Fruit fly (Drosophila melanogaster): ENCODE results near the gene CG33796.

Gene CG33796

dm6 chr3L:16192561-16193355 is 22.9 kb upstream of the CG33796 start:
- TF ChIP-seq EcR (GFP tag; optimal IDR thresholded peaks at IDR 0.05) = no peak

DNA sequence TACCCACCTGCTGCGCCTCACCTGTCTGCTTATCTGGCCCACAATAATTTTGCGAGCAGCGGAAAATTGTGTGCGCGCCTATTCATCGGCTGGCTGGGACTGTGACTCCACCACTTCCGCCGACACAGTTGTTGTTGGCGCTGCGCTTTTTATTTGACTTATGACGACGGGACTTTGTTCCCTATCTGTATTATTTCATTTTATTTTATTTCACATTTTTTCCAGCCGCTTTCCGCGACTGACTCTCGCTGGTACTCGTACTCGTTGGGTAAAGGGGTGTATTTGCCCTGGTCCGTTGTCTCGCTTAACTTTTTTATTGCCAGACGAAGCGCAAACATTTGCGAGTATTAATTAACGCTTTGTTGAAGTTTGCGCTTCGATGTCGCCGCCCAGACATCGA is 21.0 kb upstream of the CG33796 start:
- TF ChIP-seq EcR (GFP tag; optimal IDR thresholded peaks at IDR 0.05) (no peak), Dll (optimal IDR thresholded peaks at IDR 0.05) (no peak), pan (optimal IDR thresholded peaks at IDR 0.05) (no peak), CG8478 (optimal IDR thresholded peaks at IDR 0.05) (no peak), psq (optimal IDR thresholded peaks at IDR 0.05) (no peak), usp (GFP tag; optimal IDR thresholded peaks at IDR 0.05) (no peak)

- TF ChIP-seq Dll (optimal IDR thresholded peaks at IDR 0.05) (peak; percentile 2), EcR (GFP tag; optimal IDR thresholded peaks at IDR 0.05) (no peak)
Measured at dm6 chr3L:16189925-16190231, 20.0 kb upstream of the CG33796 start.

DNA sequence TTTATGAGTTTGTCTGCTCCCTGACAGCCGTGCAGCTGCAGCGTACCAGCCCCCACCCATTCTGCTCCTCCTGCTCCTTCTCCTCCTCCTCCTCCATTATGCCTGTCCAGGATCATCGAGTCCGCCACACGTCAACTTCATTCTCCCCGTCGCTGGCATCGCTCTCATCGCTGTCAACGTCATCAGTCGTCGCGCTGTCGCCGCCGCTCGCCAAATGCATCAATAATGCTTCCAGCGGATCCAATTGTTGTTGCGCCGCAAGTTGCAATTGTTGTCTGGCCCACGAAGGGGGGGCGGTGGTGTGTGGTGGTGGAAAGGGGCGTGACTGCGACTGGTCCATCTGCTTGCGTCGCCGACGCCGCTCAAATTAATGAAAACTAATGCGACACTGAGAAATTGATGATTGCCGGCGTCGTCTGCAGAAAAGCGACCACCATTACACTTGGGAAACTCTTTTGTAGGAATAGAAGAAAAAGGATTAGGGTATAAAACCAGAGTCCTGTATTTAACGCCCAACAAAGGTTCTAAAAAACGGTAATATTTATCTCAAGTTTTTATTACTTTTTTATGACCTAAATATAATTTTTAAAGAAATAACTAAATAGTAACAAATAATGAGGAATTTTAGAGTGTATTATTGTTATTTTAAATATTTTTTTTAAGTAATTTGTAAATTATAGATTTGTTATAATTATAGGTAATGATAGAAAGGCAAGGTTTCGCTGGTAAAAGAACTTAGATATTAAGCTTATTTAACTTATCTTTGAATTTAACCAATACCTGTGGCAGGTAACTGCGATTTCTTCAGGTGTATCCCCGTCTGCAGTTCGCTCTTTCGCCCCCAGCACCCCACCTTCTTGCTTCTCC is 19.4 kb upstream of the CG33796 start:
- TF ChIP-seq usp (GFP tag; optimal IDR thresholded peaks at IDR 0.05) = no peak
- no peak for TF ChIP-seq pan (optimal IDR thresholded peaks at IDR 0.05)
- TF ChIP-seq CG8478 (optimal IDR thresholded peaks at IDR 0.05) = no peak
- no peak for TF ChIP-seq psq (optimal IDR thresholded peaks at IDR 0.05)

DNA sequence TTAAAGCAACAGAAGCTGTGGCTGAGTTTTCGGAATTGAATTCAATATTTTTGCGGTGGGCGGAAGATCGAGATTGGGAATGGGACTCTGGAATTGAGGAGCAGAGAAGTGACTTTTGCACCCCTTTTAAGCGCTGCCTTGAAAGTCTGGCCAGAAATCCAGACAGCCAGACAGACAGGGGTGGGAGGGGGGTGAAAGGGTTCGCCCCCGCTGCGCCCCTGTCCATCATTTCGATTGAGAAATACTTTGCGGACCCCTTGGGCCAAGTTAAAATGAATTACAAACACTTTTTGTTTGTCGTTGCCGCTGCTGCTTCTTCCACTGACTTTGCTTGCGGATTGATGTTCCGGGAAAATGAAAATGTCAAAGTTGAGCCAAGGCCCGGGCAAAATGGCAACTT is 13.6 kb upstream of the CG33796 start:
- TF ChIP-seq psq (optimal IDR thresholded peaks at IDR 0.05) (no peak), pan (optimal IDR thresholded peaks at IDR 0.05) (no peak), CG8478 (optimal IDR thresholded peaks at IDR 0.05) (no peak), usp (GFP tag; optimal IDR thresholded peaks at IDR 0.05) (no peak), EcR (GFP tag; optimal IDR thresholded peaks at IDR 0.05) (no peak), Dll (optimal IDR thresholded peaks at IDR 0.05) (no peak)

dm6 chr3L:16182633-16183462 is 12.9 kb upstream of the CG33796 start:
- no peak for TF ChIP-seq CG8478 (optimal IDR thresholded peaks at IDR 0.05)
- no peak for TF ChIP-seq EcR (GFP tag; optimal IDR thresholded peaks at IDR 0.05)
- TF ChIP-seq psq (optimal IDR thresholded peaks at IDR 0.05) = no peak
- no peak for TF ChIP-seq pan (optimal IDR thresholded peaks at IDR 0.05)
- TF ChIP-seq usp (GFP tag; optimal IDR thresholded peaks at IDR 0.05) = no peak
- TF ChIP-seq Dll (optimal IDR thresholded peaks at IDR 0.05) = no peak

DNA sequence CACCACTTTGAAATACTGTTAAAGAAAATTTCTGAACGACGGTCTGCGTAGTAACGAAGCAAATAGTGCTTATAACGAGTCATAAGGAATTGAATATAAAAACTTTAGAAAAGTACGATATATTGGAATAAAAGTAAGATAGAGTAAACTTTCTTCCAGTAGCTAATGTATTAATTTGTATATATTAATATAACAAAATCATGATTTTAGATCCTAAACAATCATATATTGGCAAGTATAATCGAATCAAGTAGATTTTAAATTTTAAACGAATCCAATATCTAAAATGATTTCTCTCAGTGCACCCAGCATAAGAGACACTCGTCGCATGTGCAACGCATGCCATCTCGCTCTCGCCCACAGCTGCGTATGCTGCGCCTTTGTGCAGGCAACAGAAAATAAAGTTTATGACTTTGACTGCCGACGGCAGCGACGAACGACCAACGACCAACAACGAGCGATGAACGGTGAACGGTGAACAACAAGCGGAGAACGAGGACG is 11.5 kb upstream of the CG33796 start:
- TF ChIP-seq pan (optimal IDR thresholded peaks at IDR 0.05) (no peak), usp (GFP tag; optimal IDR thresholded peaks at IDR 0.05) (no peak), psq (optimal IDR thresholded peaks at IDR 0.05) (no peak), EcR (GFP tag; optimal IDR thresholded peaks at IDR 0.05) (no peak), CG8478 (optimal IDR thresholded peaks at IDR 0.05) (no peak), Dll (optimal IDR thresholded peaks at IDR 0.05) (no peak)

- TF ChIP-seq usp (GFP tag; optimal IDR thresholded peaks at IDR 0.05) (no peak), EcR (GFP tag; optimal IDR thresholded peaks at IDR 0.05) (no peak), pan (optimal IDR thresholded peaks at IDR 0.05) (no peak), Dll (optimal IDR thresholded peaks at IDR 0.05) (no peak), psq (optimal IDR thresholded peaks at IDR 0.05) (no peak), CG8478 (optimal IDR thresholded peaks at IDR 0.05) (no peak)
Measured at dm6 chr3L:16178433-16178832, 8.5 kb upstream of the CG33796 start.

dm6 chr3L:16177751-16178150 is 7.8 kb upstream of the CG33796 start:
- TF ChIP-seq pan (optimal IDR thresholded peaks at IDR 0.05) = peak; percentile 94
- TF ChIP-seq usp (GFP tag; optimal IDR thresholded peaks at IDR 0.05) = no peak

dm6 chr3L:16177309-16177708 is 7.4 kb upstream of the CG33796 start:
- TF ChIP-seq CG8478 (optimal IDR thresholded peaks at IDR 0.05) = no peak
- TF ChIP-seq EcR (GFP tag; optimal IDR thresholded peaks at IDR 0.05) = no peak
- TF ChIP-seq usp (GFP tag; optimal IDR thresholded peaks at IDR 0.05) = no peak
- no peak for TF ChIP-seq Dll (optimal IDR thresholded peaks at IDR 0.05)
- TF ChIP-seq psq (optimal IDR thresholded peaks at IDR 0.05) = no peak
- TF ChIP-seq pan (optimal IDR thresholded peaks at IDR 0.05) = no peak

dm6 chr3L:16176492-16176891 is 6.6 kb upstream of the CG33796 start:
- TF ChIP-seq usp (GFP tag; optimal IDR thresholded peaks at IDR 0.05) (no peak), EcR (GFP tag; optimal IDR thresholded peaks at IDR 0.05) (no peak), psq (optimal IDR thresholded peaks at IDR 0.05) (no peak), CG8478 (optimal IDR thresholded peaks at IDR 0.05) (no peak)

dm6 chr3L:16175628-16176263 is 5.8 kb upstream of the CG33796 start:
- TF ChIP-seq EcR (GFP tag; optimal IDR thresholded peaks at IDR 0.05) = no peak
- no peak for TF ChIP-seq CG8478 (optimal IDR thresholded peaks at IDR 0.05)
- no peak for TF ChIP-seq Dll (optimal IDR thresholded peaks at IDR 0.05)
- TF ChIP-seq psq (optimal IDR thresholded peaks at IDR 0.05) = no peak
- no peak for TF ChIP-seq pan (optimal IDR thresholded peaks at IDR 0.05)
- TF ChIP-seq usp (GFP tag; optimal IDR thresholded peaks at IDR 0.05) = no peak

All from whole organism.